Fruit fly (Drosophila melanogaster) whole organism, adult: ENCODE measurements around the gene CG32152.

Experiments
- CG1620 ChIP-seq: fragments of 200-800 bp; sonication (Bioruptor generic); optimal IDR thresholded peaks from 2 replicates; lab custom pipeline; 2016; ENCODE audit warnings: missing biosample characterization, missing genetic modification characterization
- CG7101 ChIP-seq: fragments of 200-800 bp; sonication (Bioruptor generic); optimal IDR thresholded peaks from 2 replicates; lab custom pipeline; 2018; ENCODE audit warnings: missing biosample characterization, mild to moderate bottlenecking, missing genetic modification characterization, moderate library complexity
- cic ChIP-seq: fragments of 200-800 bp; sonication (Bioruptor generic); optimal IDR thresholded peaks from 2 replicates; lab custom pipeline; 2017; ENCODE audit warnings: missing biosample characterization, mild to moderate bottlenecking, missing genetic modification characterization, moderate library complexity

- TF ChIP-seq CG7101 (tag; lab: Kevin White, UChicago) (no peak), cic (no peak), CG1620 (GFP tag; lab: Kevin White, UChicago) (no peak)
These were observed 30.9 kb upstream of the CG32152 start for dm6 chr3L:16174778-16175177.
